Worm (Caenorhabditis elegans) whole organism, L2 larva: ENCODE results near the gene F31F4.11.
A peak's percentile ranks its signal among the peaks of the same experiment; 100 is the strongest.

Experiments used
- C34F6.9 ChIP-seq: fragments of 150-350 bp; optimal IDR thresholded peaks from 2 replicates; lab custom pipeline; 2014; ENCODE audit warnings: missing biosample characterization, missing genetic modification characterization
- F13H6.1 ChIP-seq: sonication (generic microtip); optimal IDR thresholded peaks from 2 replicates; lab custom pipeline; 2016; ENCODE audit warnings: missing genetic modification characterization, missing compliant biosample characterization
- Y55F3AM.14 ChIP-seq: fragments of 200-800 bp; sonication (Bioruptor generic); optimal IDR thresholded peaks from 2 replicates; lab custom pipeline; 2018; ENCODE audit warnings: mild to moderate bottlenecking, missing genetic modification characterization, missing compliant biosample characterization
- ZK546.5 ChIP-seq: sonication (generic microtip); optimal IDR thresholded peaks from 2 replicates; lab custom pipeline; 2017; ENCODE audit warnings: missing biosample characterization, missing genetic modification characterization
- aly-2 ChIP-seq: fragments of 150-350 bp; optimal IDR thresholded peaks from 2 replicates; lab custom pipeline; 2014; ENCODE audit warnings: missing biosample characterization, missing genetic modification characterization
- blmp-1 ChIP-seq: sonication (generic microtip); optimal IDR thresholded peaks from 2 replicates; lab custom pipeline; 2017; ENCODE audit warnings: missing genetic modification characterization, mild to moderate bottlenecking, missing compliant biosample characterization, antibody characterized with exemption, moderate library complexity; ENCODE audit not compliant: insufficient read depth
- ceh-16 ChIP-seq: fragments of 150-350 bp; optimal IDR thresholded peaks from 2 replicates; lab custom pipeline; 2014; ENCODE audit warnings: missing biosample characterization, missing genetic modification characterization
- ceh-82 ChIP-seq: fragments of 150-350 bp; optimal IDR thresholded peaks from 2 replicates; lab custom pipeline; 2014; ENCODE audit warnings: missing biosample characterization, missing genetic modification characterization
- crh-2 ChIP-seq: sonication (generic microtip); optimal IDR thresholded peaks from 2 replicates; lab custom pipeline; 2017; ENCODE audit warnings: missing biosample characterization, missing genetic modification characterization
- dmd-4 ChIP-seq: sonication (generic microtip); optimal IDR thresholded peaks from 2 replicates; lab custom pipeline; 2017; ENCODE audit warnings: missing biosample characterization, missing genetic modification characterization
- elt-1 ChIP-seq: fragments of 150-350 bp; optimal IDR thresholded peaks from 2 replicates; lab custom pipeline; 2014; ENCODE audit warnings: missing biosample characterization, missing genetic modification characterization
- elt-3 ChIP-seq: sonication (generic microtip); optimal IDR thresholded peaks from 2 replicates; lab custom pipeline; 2017; ENCODE audit warnings: missing biosample characterization, missing genetic modification characterization
- gmeb-1 ChIP-seq: fragments of 150-350 bp; optimal IDR thresholded peaks from 2 replicates; lab custom pipeline; 2014; ENCODE audit warnings: missing biosample characterization, missing genetic modification characterization
- lin-13 ChIP-seq: fragments of 150-350 bp; optimal IDR thresholded peaks from 2 replicates; lab custom pipeline; 2014; ENCODE audit warnings: missing biosample characterization, missing genetic modification reagents, missing genetic modification characterization
- lin-39 ChIP-seq: fragments of 150-350 bp; optimal IDR thresholded peaks from 2 replicates; lab custom pipeline; 2014; ENCODE audit warnings: missing biosample characterization, missing genetic modification reagents, missing genetic modification characterization
- lsy-2 ChIP-seq, 2 experiments: fragments of 150-350 bp in 1 of 2; sonication (generic microtip) in 1 of 2; optimal IDR thresholded peaks; 2 replicates each; lab custom pipeline; 2014 to 2017; ENCODE audit warnings: missing biosample characterization in 2 of 2, missing genetic modification characterization in 2 of 2
- mab-5 ChIP-seq: fragments of 150-350 bp; optimal IDR thresholded peaks from 2 replicates; lab custom pipeline; 2014; ENCODE audit warnings: missing biosample characterization, missing genetic modification characterization
- mbf-1 ChIP-seq: sonication (generic microtip); optimal IDR thresholded peaks from 2 replicates; lab custom pipeline; 2017; ENCODE audit warnings: missing biosample characterization, missing genetic modification characterization
- mdl-1 ChIP-seq, 2 experiments: fragments of 150-350 bp in 1 of 2; sonication (generic microtip) in 1 of 2; optimal IDR thresholded peaks; 2 replicates each; lab custom pipeline; 2017; ENCODE audit warnings: missing biosample characterization in 2 of 2, missing genetic modification characterization in 2 of 2
- nhr-10 ChIP-seq: sonication (generic microtip); optimal IDR thresholded peaks from 2 replicates; lab custom pipeline; 2017; ENCODE audit warnings: missing biosample characterization, missing genetic modification characterization
- nhr-11 ChIP-seq: fragments of 150-350 bp; optimal IDR thresholded peaks from 2 replicates; lab custom pipeline; 2014; ENCODE audit warnings: missing biosample characterization, missing genetic modification characterization
- nhr-12 ChIP-seq: fragments of 150-350 bp; optimal IDR thresholded peaks from 2 replicates; lab custom pipeline; 2014; ENCODE audit warnings: missing biosample characterization, missing genetic modification characterization
- nhr-129 ChIP-seq: fragments of 150-350 bp; optimal IDR thresholded peaks from 2 replicates; lab custom pipeline; 2014; ENCODE audit warnings: missing biosample characterization, missing genetic modification characterization
- nhr-21 ChIP-seq: fragments of 150-350 bp; optimal IDR thresholded peaks from 2 replicates; lab custom pipeline; 2014; ENCODE audit warnings: missing biosample characterization, missing genetic modification characterization
- nhr-237 ChIP-seq: fragments of 150-350 bp; optimal IDR thresholded peaks from 2 replicates; lab custom pipeline; 2014; ENCODE audit warnings: missing biosample characterization, missing genetic modification characterization
- nhr-6 ChIP-seq: fragments of 150-350 bp; optimal IDR thresholded peaks from 2 replicates; lab custom pipeline; 2014; ENCODE audit warnings: missing biosample characterization, missing genetic modification characterization
- nhr-77 ChIP-seq: fragments of 150-350 bp; optimal IDR thresholded peaks from 2 replicates; lab custom pipeline; 2014; ENCODE audit warnings: missing biosample characterization, missing genetic modification characterization
- peb-1 ChIP-seq: fragments of 150-350 bp; optimal IDR thresholded peaks from 2 replicates; lab custom pipeline; 2014; ENCODE audit warnings: missing biosample characterization, missing genetic modification characterization
- sem-4 ChIP-seq: fragments of 150-350 bp; optimal IDR thresholded peaks from 2 replicates; lab custom pipeline; 2014; ENCODE audit warnings: missing biosample characterization, missing genetic modification reagents, missing genetic modification characterization
- skn-1 ChIP-seq: sonication (generic microtip); optimal IDR thresholded peaks from 2 replicates; lab custom pipeline; 2017; ENCODE audit warnings: missing biosample characterization, missing genetic modification characterization
- sma-3 ChIP-seq: sonication (generic microtip); optimal IDR thresholded peaks from 2 replicates; lab custom pipeline; 2016; ENCODE audit warnings: missing genetic modification reagents, missing genetic modification characterization, missing compliant biosample characterization
- sma-9 ChIP-seq, 2 experiments: fragments of 150-350 bp in 1 of 2; sonication (generic microtip) in 1 of 2; optimal IDR thresholded peaks; 2 replicates each; lab custom pipeline; 2014 to 2016; ENCODE audit warnings: missing genetic modification characterization in 2 of 2, mild to moderate bottlenecking in 1 of 2, missing biosample characterization in 1 of 2, missing compliant biosample characterization in 1 of 2, missing genetic modification reagents in 1 of 2, moderate library complexity in 1 of 2
- snpc-4 ChIP-seq: fragments of 150-350 bp; optimal IDR thresholded peaks from 2 replicates; lab custom pipeline; 2014; ENCODE audit warnings: missing biosample characterization, missing genetic modification characterization
- unc-55 ChIP-seq: fragments of 150-350 bp; sonication (generic microtip); optimal IDR thresholded peaks from 3 replicates; lab custom pipeline; 2014; ENCODE audit warnings: missing biosample characterization, missing genetic modification reagents, missing genetic modification characterization
- unc-62 ChIP-seq: fragments of 150-350 bp; optimal IDR thresholded peaks from 2 replicates; lab custom pipeline; 2014; ENCODE audit warnings: missing biosample characterization, missing genetic modification reagents, missing genetic modification characterization
- ztf-1 ChIP-seq: fragments of 200-800 bp; sonication (Bioruptor generic); conservative IDR thresholded peaks from 2 replicates; pipeline ENCODE4 v1.3.6; 2022; ENCODE audit warnings: missing genetic modification characterization, missing compliant biosample characterization
- ztf-11 ChIP-seq: sonication (generic microtip); optimal IDR thresholded peaks from 2 replicates; lab custom pipeline; 2017; ENCODE audit warnings: missing biosample characterization, missing genetic modification characterization

The F31F4.11 gene

DNA sequence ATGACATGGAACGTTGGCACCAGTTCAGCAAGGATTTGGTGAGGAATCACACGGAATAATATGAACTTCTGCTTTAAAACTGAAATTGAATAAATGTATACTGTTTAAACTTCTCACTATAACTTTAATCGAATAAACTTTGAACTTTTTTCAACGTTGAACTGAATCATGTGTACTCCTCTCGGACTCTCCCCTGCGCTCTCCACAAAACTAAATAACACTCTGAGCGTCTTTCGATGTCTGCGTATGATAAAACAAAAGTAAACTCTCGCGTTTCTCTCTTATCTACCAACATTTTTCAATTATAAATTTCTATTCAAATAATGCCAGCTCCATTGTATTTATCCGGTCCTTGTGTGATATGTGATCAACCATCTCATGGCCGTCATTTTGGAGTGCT lies 32.4 kb downstream of the F31F4.11 start:
- TF ChIP-seq ztf-11 (tag; lab: Kevin White, UChicago) = no peak
- TF ChIP-seq sma-9 (GFP tag; optimal IDR thresholded peaks at IDR 0.05; lab: Kevin White, UChicago) = peak; percentile 24
- TF ChIP-seq sma-9 (tag; optimal IDR thresholded peaks at IDR 0.05; lab: Kevin White, UChicago) = no peak
- TF ChIP-seq elt-3 (tag; lab: Kevin White, UChicago) = no peak
- TF ChIP-seq C34F6.9 (tag; lab: Kevin White, UChicago) = peak; percentile 13
- peak; percentile 48 for TF ChIP-seq unc-55 (GFP tag; lab: Kevin White, UChicago)
- peak; percentile 15 for TF ChIP-seq nhr-129
- TF ChIP-seq ceh-16 (tag; lab: Kevin White, UChicago) = no peak
- no peak for TF ChIP-seq nhr-11 (tag; lab: Kevin White, UChicago)
- no peak for TF ChIP-seq mdl-1 (tag; optimal IDR thresholded peaks at IDR 0.05; lab: Kevin White, UChicago)
- no peak for TF ChIP-seq unc-62 (GFP tag; lab: Kevin White, UChicago)
- no peak for TF ChIP-seq ztf-1 (GFP tag; lab: Robert Waterston, UW)
- TF ChIP-seq ZK546.5 (tag; lab: Kevin White, UChicago) = no peak

DNA sequence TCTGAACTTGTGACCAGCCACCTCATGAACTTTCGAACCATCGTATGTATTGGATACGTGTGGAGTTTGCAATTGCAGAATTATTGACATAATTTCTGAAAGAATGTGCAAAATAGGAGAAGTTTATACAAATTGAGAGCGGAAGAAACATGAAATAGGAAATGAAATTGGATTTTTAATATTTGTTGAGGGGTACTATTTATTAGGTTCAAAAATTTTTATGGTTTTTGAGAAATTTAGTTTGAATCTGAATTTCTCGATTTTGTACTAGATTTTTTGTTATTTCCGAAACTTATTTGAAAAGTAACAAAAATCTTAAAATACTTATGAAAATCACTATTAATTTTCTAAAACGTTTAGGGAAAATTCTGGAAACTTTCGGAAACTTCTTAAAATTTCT lies 35.7 kb downstream of the F31F4.11 start, which contains the start of gene F48G7.9:
TSS of gene F48G7.9 (minus strand) at position 101 of the 400 bp plus-strand sequence.
- no peak for TF ChIP-seq nhr-11 (tag; lab: Kevin White, UChicago)
- no peak for TF ChIP-seq blmp-1 (tag; lab: Kevin White, UChicago)
- TF ChIP-seq elt-3 (tag; lab: Kevin White, UChicago) = no peak
- no peak for TF ChIP-seq mdl-1 (tag; optimal IDR thresholded peaks at IDR 0.05; lab: Kevin White, UChicago)
- TF ChIP-seq nhr-6 (tag; lab: Kevin White, UChicago) = no peak
- no peak for TF ChIP-seq nhr-21
- no peak for TF ChIP-seq sem-4 (tag; lab: Kevin White, UChicago)
- TF ChIP-seq lsy-2 (tag; optimal IDR thresholded peaks at IDR 0.05; lab: Kevin White, UChicago) = no peak
- no peak for TF ChIP-seq nhr-129

- TF ChIP-seq lsy-2 (tag; optimal IDR thresholded peaks at IDR 0.05; lab: Kevin White, UChicago) (no peak), lin-13 (no peak), sma-9 (GFP tag; optimal IDR thresholded peaks at IDR 0.05; lab: Kevin White, UChicago) (no peak), sma-9 (tag; optimal IDR thresholded peaks at IDR 0.05; lab: Kevin White, UChicago) (no peak), nhr-237 (no peak), elt-1 (tag; lab: Kevin White, UChicago) (no peak), mbf-1 (tag; lab: Kevin White, UChicago) (no peak), aly-2 (tag; lab: Kevin White, UChicago) (no peak), unc-55 (GFP tag; lab: Kevin White, UChicago) (no peak), crh-2 (tag; lab: Kevin White, UChicago) (no peak)
- TF ChIP-seq, all 48 proteins: peak for 0
These were observed 36.7 kb downstream of the F31F4.11 start, which contains the start of gene F48G7.8 for ce11 chrV:627585-627984. F48G7.8 (minus strand) TSS chrV:627685.

ce11 chrV:626321-626720 lies 37.9 kb downstream of the F31F4.11 start, which contains the start of gene F48G7.7:
F48G7.7 (minus strand) TSS chrV:626421.
- TF ChIP-seq ztf-1 (GFP tag; lab: Robert Waterston, UW) (no peak), nhr-10 (tag; lab: Kevin White, UChicago) (no peak), ztf-11 (tag; lab: Kevin White, UChicago) (no peak), nhr-21 (no peak), mdl-1 (tag; optimal IDR thresholded peaks at IDR 0.05; lab: Kevin White, UChicago) (no peak), gmeb-1 (tag; lab: Kevin White, UChicago) (no peak), mbf-1 (tag; lab: Kevin White, UChicago) (no peak), blmp-1 (tag; lab: Kevin White, UChicago) (no peak), nhr-77 (tag; lab: Kevin White, UChicago) (no peak), peb-1 (tag; lab: Kevin White, UChicago) (no peak), Y55F3AM.14 (GFP tag; lab: Kevin White, UChicago) (no peak), sma-9 (GFP tag; optimal IDR thresholded peaks at IDR 0.05; lab: Kevin White, UChicago) (no peak), sma-9 (tag; optimal IDR thresholded peaks at IDR 0.05; lab: Kevin White, UChicago) (no peak), nhr-12 (no peak), dmd-4 (tag; lab: Kevin White, UChicago) (no peak), skn-1 (no peak), snpc-4 (tag; lab: Kevin White, UChicago) (no peak), nhr-6 (tag; lab: Kevin White, UChicago) (no peak)

ce11 chrV:624922-625321 lies 39.3 kb downstream of the F31F4.11 start, which contains the start of gene srt-17:
srt-17 (minus strand) TSS chrV:625022.
- TF ChIP-seq F13H6.1 (tag; lab: Kevin White, UChicago) (no peak), ceh-82 (tag; lab: Kevin White, UChicago) (no peak), gmeb-1 (tag; lab: Kevin White, UChicago) (no peak), mdl-1 (tag; optimal IDR thresholded peaks at IDR 0.05; lab: Kevin White, UChicago) (no peak), sma-3 (no peak), lin-13 (no peak), lin-39 (tag; lab: Kevin White, UChicago) (no peak), C34F6.9 (tag; lab: Kevin White, UChicago) (no peak), mab-5 (tag; lab: Kevin White, UChicago) (no peak)
